Worm (Caenorhabditis elegans): ENCODE data around the gene nhr-112.

DNA sequence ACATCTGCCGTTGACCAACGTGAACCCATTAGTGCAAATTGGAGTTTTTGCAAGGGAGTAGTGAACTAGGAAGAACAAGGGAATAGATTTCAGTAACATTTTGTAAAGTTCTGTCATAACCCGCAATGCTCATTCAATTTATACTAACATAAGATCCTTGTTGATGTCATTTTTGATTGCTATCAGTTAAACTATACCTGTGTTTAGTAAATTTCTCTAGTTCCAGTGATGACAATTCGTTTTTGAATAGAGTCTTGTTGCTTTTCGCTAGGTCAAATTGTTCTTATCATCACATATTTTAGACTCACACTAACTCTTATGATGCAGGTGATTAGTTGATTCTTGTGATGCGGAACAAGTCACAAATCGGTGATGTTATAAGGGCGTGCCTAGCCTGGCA lies 17.1 kb downstream of the nhr-112 start, which contains the start of gene clec-9:
- TF ChIP-seq ama-1 (optimal IDR thresholded peaks at IDR 0.05) (no peak), ama-1 (GFP tag; optimal IDR thresholded peaks at IDR 0.05) (no peak), unc-62 (GFP tag; optimal IDR thresholded peaks at IDR 0.05) (no peak), him-1 (tag; optimal IDR thresholded peaks at IDR 0.05) (no peak), tbp1 (GFP tag; optimal IDR thresholded peaks at IDR 0.05) (no peak), ztf-3 (GFP tag; optimal IDR thresholded peaks at IDR 0.05) (no peak), madf-8 (GFP tag; conservative IDR thresholded peaks at IDR 0.05) (no peak), snpc-3.4 (tag; optimal IDR thresholded peaks at IDR 0.05) (no peak), snpc-4 (GFP tag; optimal IDR thresholded peaks at IDR 0.05) (no peak), snpc-4 (tag; optimal IDR thresholded peaks at IDR 0.05) (no peak), efl-1 (GFP tag; optimal IDR thresholded peaks at IDR 0.05) (no peak), lin-35 (GFP tag; optimal IDR thresholded peaks at IDR 0.05) (no peak)
